Fruit fly (Drosophila melanogaster): ENCODE results near the gene Mkp.

The Mkp gene

DNA sequence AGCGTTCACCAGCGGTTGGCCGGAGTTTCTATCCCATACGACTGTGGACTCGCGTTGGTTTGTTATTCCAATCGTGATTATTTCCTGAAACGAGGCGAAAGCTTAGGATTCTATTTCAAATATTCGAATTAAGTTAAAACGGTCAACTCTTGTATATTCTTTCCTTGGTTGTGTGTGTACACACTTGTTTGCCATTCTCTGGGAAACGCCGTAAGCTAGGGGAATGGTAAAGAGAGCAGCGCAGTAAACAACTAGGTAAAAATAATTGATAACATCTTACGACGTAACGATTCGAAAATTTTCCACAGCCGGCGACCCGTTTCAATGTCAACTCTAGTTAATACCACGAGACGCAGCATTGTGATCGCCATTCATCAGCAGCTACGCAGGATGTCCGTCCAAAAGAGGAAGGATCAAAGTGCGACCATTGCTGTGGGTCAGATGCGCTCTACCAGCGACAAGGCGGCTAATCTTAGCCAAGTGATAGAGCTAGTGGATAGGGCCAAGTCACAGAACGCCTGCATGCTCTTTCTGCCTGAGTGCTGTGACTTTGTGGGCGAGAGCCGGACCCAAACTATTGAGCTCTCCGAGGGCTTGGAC, 19.3 kb upstream of the Mkp start, which contains the start of gene NitFhit:
Gene NitFhit (plus strand): TSS at position 195 of the 600 bp plus-strand sequence.
- TF ChIP-seq pad (GFP tag; optimal IDR thresholded peaks at IDR 0.05) (peak; percentile 91), cic (GFP tag; optimal IDR thresholded peaks at IDR 0.05) (peak; percentile 35), toe (GFP tag; optimal IDR thresholded peaks at IDR 0.05) (no peak), CG11617 (GFP tag; optimal IDR thresholded peaks at IDR 0.05) (peak; percentile 18), CG7045 (GFP tag; optimal IDR thresholded peaks at IDR 0.05) (no peak), Mnt (GFP tag; optimal IDR thresholded peaks at IDR 0.05) (peak; percentile 59), Crg-1 (GFP tag; optimal IDR thresholded peaks at IDR 0.05) (no peak), CG12768 (GFP tag; optimal IDR thresholded peaks at IDR 0.05) (peak; percentile 47), tj (GFP tag; optimal IDR thresholded peaks at IDR 0.05) (no peak), CG1620 (GFP tag; optimal IDR thresholded peaks at IDR 0.05) (no peak), ovo (GFP tag; optimal IDR thresholded peaks at IDR 0.05) (no peak), bab1 (GFP tag; optimal IDR thresholded peaks at IDR 0.05) (peak; percentile 45), CG7101 (tag; optimal IDR thresholded peaks at IDR 0.05) (no peak), Clk (GFP tag; optimal IDR thresholded peaks at IDR 0.05) (no peak), CG33017 (tag; optimal IDR thresholded peaks at IDR 0.05) (no peak), kay (GFP tag; ENCODE audit: borderline replicate concordance) (no peak), CG5204 (GFP tag; optimal IDR thresholded peaks at IDR 0.05) (no peak), Hr96 (GFP tag; optimal IDR thresholded peaks at IDR 0.05) (no peak), CG14711 (tag; optimal IDR thresholded peaks at IDR 0.05) (no peak), cnc (optimal IDR thresholded peaks at IDR 0.05) (no peak)

DNA sequence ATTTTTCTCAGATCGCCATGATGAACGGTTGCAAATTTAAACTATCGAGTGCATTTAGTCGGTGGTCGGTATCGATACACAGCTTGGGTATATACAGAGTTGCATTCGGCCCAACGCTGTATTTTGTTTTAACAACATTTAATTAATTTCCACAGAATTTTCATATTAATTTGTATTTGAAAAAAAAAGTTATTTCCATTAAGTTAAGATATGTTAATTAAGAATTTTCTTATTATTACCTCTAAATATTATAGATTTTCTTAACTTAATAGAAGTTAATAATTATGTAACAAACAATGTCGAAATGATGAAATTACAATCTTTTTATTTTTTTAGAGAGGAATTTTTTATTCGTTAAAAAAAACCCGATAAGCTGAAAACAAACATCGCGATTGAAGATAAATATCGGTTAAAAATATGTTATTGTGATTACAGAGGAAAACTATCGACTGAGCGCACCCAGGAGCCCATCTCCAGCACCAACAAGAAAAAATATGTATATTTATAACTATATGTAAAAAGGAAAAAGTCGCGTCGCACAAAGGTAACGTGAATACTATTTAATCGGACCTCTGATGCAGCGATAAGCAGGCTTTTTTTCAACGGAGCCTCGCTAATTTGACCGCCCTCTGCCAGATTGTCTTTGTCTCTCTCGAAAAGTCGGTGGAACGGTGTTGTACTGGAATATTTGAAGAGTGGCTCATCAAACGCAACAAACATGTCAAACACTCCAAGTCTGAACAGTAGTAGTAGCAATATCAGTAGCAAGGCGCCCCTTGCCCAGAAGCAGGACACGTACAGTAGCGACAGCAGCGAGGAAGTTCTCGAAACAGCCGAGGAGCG, 15.6 kb upstream of the Mkp start, which contains the start of the genes rno and mri:
Gene rno (minus strand): TSS at position 9 of the 843 bp plus-strand sequence.
Gene mri (plus strand): TSS at position 421 of the 843 bp plus-strand sequence.
- TF ChIP-seq bab1 (GFP tag; optimal IDR thresholded peaks at IDR 0.05), result peak; percentile 64
- TF ChIP-seq CG14711 (tag; optimal IDR thresholded peaks at IDR 0.05), result peak; percentile 85
- TF ChIP-seq CG33017 (tag; optimal IDR thresholded peaks at IDR 0.05), result peak; percentile 70
- TF ChIP-seq Clk (GFP tag; optimal IDR thresholded peaks at IDR 0.05), result peak; percentile 23
- TF ChIP-seq CG7045 (GFP tag; optimal IDR thresholded peaks at IDR 0.05), result peak; percentile 47
- TF ChIP-seq kay (GFP tag; ENCODE audit: borderline replicate concordance), result no peak
- TF ChIP-seq Crg-1 (GFP tag; optimal IDR thresholded peaks at IDR 0.05), result peak; percentile 55
- TF ChIP-seq Hr96 (GFP tag; optimal IDR thresholded peaks at IDR 0.05), result peak; percentile 45
- TF ChIP-seq CG7101 (tag; optimal IDR thresholded peaks at IDR 0.05), result peak; percentile 85
- peak; percentile 46 for TF ChIP-seq ovo (GFP tag; optimal IDR thresholded peaks at IDR 0.05)
- no peak for TF ChIP-seq CG5204 (GFP tag; optimal IDR thresholded peaks at IDR 0.05)
- TF ChIP-seq pad (GFP tag; optimal IDR thresholded peaks at IDR 0.05), result no peak
- no peak for TF ChIP-seq cnc (optimal IDR thresholded peaks at IDR 0.05)
- TF ChIP-seq cic (GFP tag; optimal IDR thresholded peaks at IDR 0.05), result peak; percentile 16
- TF ChIP-seq CG12768 (GFP tag; optimal IDR thresholded peaks at IDR 0.05), result peak; percentile 54
- peak; percentile 80 for TF ChIP-seq CG11617 (GFP tag; optimal IDR thresholded peaks at IDR 0.05)
- peak; percentile 44 for TF ChIP-seq CG1620 (GFP tag; optimal IDR thresholded peaks at IDR 0.05)
- TF ChIP-seq toe (GFP tag; optimal IDR thresholded peaks at IDR 0.05), result no peak
- TF ChIP-seq Mnt (GFP tag; optimal IDR thresholded peaks at IDR 0.05), result peak; percentile 52
- TF ChIP-seq tj (GFP tag; optimal IDR thresholded peaks at IDR 0.05), result peak; percentile 36

DNA sequence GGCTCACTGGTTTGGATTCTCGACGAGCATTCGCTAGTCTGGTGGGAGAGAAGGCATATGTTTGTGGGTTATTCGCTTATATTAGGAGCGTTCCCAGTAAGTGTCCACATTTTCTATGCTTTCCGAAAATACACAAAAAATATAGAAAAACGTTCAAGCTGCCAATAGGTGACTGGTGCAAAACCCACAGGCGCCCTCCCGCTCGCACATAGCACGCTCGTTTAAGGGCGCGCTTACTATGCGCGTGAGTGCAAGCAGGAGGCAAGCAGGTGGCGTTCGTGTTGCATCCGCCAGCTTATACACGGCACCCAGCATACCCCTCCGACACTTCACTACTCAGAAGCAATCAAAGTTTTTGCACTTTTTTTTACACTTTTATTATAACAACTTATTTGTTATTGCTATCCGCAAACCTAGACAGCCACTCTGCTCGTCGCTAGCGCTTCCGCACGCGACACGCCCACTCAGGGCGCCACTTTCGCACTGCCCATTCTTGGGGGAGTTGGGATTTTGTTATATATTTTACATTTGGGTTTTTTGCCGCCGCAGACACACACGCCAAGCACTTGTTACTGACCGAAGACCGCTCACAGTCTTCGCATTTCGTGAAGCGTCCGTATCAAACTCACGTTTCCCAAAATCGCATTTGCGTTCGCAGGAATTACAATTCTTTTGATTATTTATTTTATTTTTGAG, 14.9 kb upstream of the Mkp start:
- TF ChIP-seq toe (GFP tag; optimal IDR thresholded peaks at IDR 0.05), result no peak
- no peak for TF ChIP-seq CG14711 (tag; optimal IDR thresholded peaks at IDR 0.05)
- TF ChIP-seq kay (GFP tag; ENCODE audit: borderline replicate concordance), result no peak
- peak; percentile 97 for TF ChIP-seq pad (GFP tag; optimal IDR thresholded peaks at IDR 0.05)
- peak; percentile 77 for TF ChIP-seq cic (GFP tag; optimal IDR thresholded peaks at IDR 0.05)
- no peak for TF ChIP-seq cnc (optimal IDR thresholded peaks at IDR 0.05)
- peak; percentile 19 for TF ChIP-seq bab1 (GFP tag; optimal IDR thresholded peaks at IDR 0.05)
- no peak for TF ChIP-seq CG33017 (tag; optimal IDR thresholded peaks at IDR 0.05)
- no peak for TF ChIP-seq tj (GFP tag; optimal IDR thresholded peaks at IDR 0.05)
- TF ChIP-seq CG12768 (GFP tag; optimal IDR thresholded peaks at IDR 0.05), result no peak
- TF ChIP-seq CG7045 (GFP tag; optimal IDR thresholded peaks at IDR 0.05), result no peak
- peak; percentile 43 for TF ChIP-seq CG1620 (GFP tag; optimal IDR thresholded peaks at IDR 0.05)
- TF ChIP-seq Mnt (GFP tag; optimal IDR thresholded peaks at IDR 0.05), result peak; percentile 98
- no peak for TF ChIP-seq Clk (GFP tag; optimal IDR thresholded peaks at IDR 0.05)
- no peak for TF ChIP-seq Hr96 (GFP tag; optimal IDR thresholded peaks at IDR 0.05)
- no peak for TF ChIP-seq CG5204 (GFP tag; optimal IDR thresholded peaks at IDR 0.05)
- TF ChIP-seq CG11617 (GFP tag; optimal IDR thresholded peaks at IDR 0.05), result no peak
- TF ChIP-seq CG7101 (tag; optimal IDR thresholded peaks at IDR 0.05), result no peak
- peak; percentile 44 for TF ChIP-seq Crg-1 (GFP tag; optimal IDR thresholded peaks at IDR 0.05)
- TF ChIP-seq ovo (GFP tag; optimal IDR thresholded peaks at IDR 0.05), result no peak

DNA sequence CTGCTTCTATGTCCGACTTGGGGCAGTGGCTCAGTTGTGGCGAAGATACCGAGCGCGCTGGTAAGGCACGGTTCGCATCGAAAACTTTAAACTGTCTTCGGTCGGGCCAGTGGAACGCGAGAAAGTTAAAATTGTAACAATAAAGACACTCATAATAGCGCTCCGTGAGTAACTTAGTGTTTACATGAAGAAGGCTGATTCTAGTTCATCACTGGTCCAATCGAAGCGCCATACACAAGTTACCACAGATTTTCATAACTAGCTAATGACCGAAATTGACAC, 4.1 kb downstream of the Mkp start:
- TF ChIP-seq Hr96 (GFP tag; optimal IDR thresholded peaks at IDR 0.05) (no peak), bab1 (GFP tag; optimal IDR thresholded peaks at IDR 0.05) (no peak), CG12768 (GFP tag; optimal IDR thresholded peaks at IDR 0.05) (no peak), kay (GFP tag; ENCODE audit: borderline replicate concordance) (no peak), Crg-1 (GFP tag; optimal IDR thresholded peaks at IDR 0.05) (no peak), CG7045 (GFP tag; optimal IDR thresholded peaks at IDR 0.05) (no peak), toe (GFP tag; optimal IDR thresholded peaks at IDR 0.05) (no peak), CG5204 (GFP tag; optimal IDR thresholded peaks at IDR 0.05) (no peak), Mnt (GFP tag; optimal IDR thresholded peaks at IDR 0.05) (no peak), CG11617 (GFP tag; optimal IDR thresholded peaks at IDR 0.05) (no peak), CG33017 (tag; optimal IDR thresholded peaks at IDR 0.05) (no peak), tj (GFP tag; optimal IDR thresholded peaks at IDR 0.05) (no peak), CG1620 (GFP tag; optimal IDR thresholded peaks at IDR 0.05) (no peak), Clk (GFP tag; optimal IDR thresholded peaks at IDR 0.05) (no peak), CG7101 (tag; optimal IDR thresholded peaks at IDR 0.05) (no peak)

Data from whole organism, adult.